Fruit fly (Drosophila melanogaster) whole organism, larva: ENCODE results near the gene CG4230.

Experiments
- noc ChIP-seq: fragments of 200-800 bp; sonication (Bioruptor generic); optimal IDR thresholded peaks from 3 replicates; lab custom pipeline; 2019; ENCODE audit warnings: missing biosample characterization, mild to moderate bottlenecking, missing genetic modification characterization, moderate library complexity

CG4230 gene

DNA sequence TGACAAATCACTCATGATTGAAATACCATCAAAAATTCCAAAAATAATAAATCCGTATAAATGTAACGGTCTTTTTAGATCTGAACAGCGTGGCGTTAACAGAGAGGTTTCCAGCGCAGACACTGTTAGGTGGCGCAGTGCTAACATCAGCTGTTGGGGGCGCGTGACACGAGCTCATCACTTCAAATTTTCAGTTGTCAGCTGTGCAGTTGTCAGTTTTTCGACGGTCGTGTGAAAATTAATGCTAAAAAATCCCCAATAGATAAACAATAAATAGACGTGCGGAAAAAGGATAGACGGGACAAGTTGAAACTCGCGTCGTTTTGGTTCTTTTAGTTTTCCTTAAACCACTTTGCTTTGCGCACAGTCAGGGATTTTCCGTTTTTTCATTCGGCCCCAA lies at the start of gene CG4230:
CG4230 (plus strand) TSS at position 6 of the 400 bp plus-strand sequence.
- TF ChIP-seq noc: peak; percentile 36

DNA sequence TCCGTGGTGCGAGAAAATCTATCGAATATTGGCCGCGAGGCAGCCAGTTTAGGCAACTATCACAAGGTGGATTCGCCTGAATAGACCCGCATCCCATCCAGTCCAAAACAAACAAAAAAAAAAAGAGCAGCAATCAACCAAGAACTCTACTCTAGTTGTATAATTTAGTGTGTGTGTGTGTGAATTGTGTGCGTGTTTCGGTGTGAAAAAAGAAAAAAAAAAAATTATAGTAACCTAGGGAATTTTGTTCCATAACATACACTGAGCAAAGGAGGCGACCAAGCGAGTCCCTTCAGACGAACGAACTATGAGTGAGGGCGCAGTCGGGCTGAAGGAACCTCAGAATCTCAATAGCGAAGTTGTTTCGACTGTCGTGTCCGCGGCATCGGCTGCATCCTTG lies 49.8 kb upstream of the CG4230 start:
- no peak for TF ChIP-seq noc

DNA sequence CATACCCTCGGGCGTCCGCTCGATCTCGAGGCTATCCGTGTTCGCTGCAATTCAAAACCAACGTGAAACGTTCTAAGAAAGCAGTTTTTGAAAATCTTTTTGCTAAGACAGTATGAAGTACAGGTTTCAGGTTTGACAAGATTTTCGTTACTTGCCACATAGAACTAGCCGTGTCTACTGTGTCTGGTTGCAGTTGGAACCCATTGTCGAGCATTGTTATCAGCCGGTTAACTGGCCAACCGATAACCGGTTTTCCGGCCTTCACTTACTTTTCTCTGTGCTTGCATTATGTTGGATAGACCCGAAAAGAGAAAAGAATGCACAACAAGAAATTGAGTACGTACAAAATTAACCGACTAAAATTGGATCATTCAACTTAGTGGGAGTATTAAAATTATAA lies 46.1 kb upstream of the CG4230 start:
- TF ChIP-seq noc: no peak

- TF ChIP-seq noc: no peak
Measured at dm6 chr2L:5050825-5051224, 45.2 kb upstream of the CG4230 start, which contains the start of gene CG9121. Gene CG9121, minus strand, starts transcription at chr2L:5051062.

dm6 chr2L:5052367-5052914 lies 43.6 kb upstream of the CG4230 start, which contains the start of gene senju:
Gene senju, plus strand, starts transcription at chr2L:5052843.
- TF ChIP-seq noc: peak; percentile 85

DNA sequence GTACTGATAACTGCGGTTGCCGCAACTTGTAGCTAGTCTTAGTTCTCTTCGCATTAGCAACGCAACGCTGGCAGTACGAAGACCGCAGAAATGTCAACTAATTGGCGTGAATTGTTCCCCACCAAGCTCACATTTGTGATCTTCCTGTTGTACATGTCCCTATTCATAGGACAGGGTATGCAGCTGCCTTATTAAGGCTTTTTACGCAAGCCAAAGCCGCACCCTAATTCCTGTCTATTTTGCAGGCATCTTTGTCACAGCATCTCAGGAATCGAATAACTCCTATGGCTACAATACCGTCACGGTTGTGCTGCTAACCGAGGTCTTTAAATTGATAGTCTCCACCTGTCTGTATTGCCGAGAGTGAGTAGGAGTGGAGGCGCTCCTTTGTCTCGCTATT lies 43.0 kb upstream of the CG4230 start, which contains the start of gene eIF3h:
eIF3h (minus strand) TSS at position 101 of the 400 bp plus-strand sequence.
- no peak for TF ChIP-seq noc

- TF ChIP-seq noc: no peak
Measured at dm6 chr2L:5054953-5055352, 41.1 kb upstream of the CG4230 start, which contains the start of the genes CG14036 and His3.3A. Gene CG14036, minus strand, starts transcription at chr2L:5055016. Gene His3.3A, plus strand, starts transcription at chr2L:5055058.

DNA sequence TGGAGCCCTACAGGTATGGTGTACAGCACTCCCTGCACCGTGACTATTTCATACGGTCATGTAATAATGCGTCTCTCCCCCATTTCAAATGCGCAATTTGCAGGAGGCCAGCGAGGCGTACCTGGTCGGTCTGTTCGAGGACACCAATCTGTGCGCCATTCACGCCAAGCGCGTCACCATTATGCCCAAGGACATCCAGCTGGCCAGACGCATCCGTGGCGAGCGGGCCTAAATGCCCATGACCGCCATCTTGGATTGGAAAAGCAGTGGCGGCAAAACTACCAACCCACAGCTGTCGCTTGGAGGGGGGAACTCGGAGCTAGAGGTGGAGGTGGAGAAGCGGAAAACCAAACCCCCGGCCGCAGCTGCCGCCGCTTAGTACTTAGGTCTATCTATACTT lies 40.5 kb upstream of the CG4230 start:
- TF ChIP-seq noc: no peak

DNA sequence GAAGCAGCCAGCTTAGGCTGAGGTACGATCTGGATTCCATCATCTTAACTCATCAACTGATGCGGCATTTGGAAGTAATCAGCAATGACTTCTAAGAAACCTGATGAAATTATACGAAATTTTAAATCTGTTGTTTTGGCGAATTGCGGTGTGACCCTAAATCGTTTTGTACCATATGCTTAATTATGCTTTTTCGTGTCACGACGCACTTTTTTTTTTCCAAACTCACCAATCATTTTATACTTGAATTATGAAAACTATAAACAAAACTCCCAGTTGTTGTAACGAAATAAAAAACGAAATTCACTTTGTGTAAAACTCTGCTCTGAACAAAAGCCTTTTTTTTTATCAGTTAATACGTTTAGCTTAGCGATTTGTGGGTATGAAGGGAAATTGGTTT lies 37.9 kb upstream of the CG4230 start, which contains the start of gene Nepl3:
Nepl3 (minus strand) TSS at position 155 of the 400 bp plus-strand sequence.
- no peak for TF ChIP-seq noc

- peak; percentile 63 for TF ChIP-seq noc
Measured at dm6 chr2L:5059645-5060254, 36.3 kb upstream of the CG4230 start, which contains the start of gene Rpn11. Gene Rpn11, minus strand, starts transcription at chr2L:5059790.

dm6 chr2L:5060515-5060914 lies 35.5 kb upstream of the CG4230 start, which contains the start of gene qtc:
Gene qtc, plus strand, starts transcription at chr2L:5060815.
- TF ChIP-seq noc: no peak

dm6 chr2L:5060952-5061478 lies 35.0 kb upstream of the CG4230 start:
- peak; percentile 90 for TF ChIP-seq noc

- no peak for TF ChIP-seq noc
Measured at dm6 chr2L:5062799-5063404, 33.1 kb upstream of the CG4230 start.

dm6 chr2L:5063936-5064335 lies 32.1 kb upstream of the CG4230 start:
- TF ChIP-seq noc: no peak

DNA sequence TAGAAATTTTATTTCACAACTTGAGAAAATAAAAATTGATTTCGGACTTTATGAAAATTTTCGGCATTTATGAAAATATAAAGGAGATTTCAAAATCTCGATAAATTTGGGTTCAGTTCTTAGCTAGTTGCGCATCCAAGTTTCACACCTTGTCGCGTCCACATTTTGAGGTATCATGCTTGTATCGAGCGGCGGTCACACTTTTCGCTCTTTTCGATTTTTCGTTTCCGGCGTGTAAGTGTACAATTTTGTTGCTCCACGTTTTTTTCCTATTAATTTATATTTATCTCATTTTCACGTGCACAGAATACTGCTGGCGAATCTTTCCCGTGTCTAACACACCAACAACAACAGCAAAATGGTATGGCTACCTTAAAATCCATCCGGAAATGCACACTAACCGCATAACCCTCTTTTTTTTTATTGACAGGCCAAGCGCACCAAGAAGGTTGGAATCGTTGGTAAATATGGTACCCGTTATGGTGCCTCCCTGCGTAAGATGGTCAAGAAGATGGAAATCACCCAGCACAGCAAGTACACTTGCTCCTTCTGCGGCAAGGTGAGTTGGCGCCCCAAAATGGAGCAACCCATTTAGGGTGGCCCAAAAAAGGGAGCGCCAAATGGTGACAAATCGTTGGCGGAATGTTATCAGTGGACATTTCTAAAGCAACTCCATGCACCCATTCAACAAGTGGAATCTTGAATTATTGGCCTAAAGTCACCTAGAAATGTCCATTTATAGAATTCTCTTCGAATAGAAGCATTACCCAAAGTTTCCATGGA lies 25.0 kb upstream of the CG4230 start, which contains the start of gene RpL37A:
RpL37A (plus strand) TSS at position 161 of the 783 bp plus-strand sequence.
- TF ChIP-seq noc: peak; percentile 20

- no peak for TF ChIP-seq noc
Measured at dm6 chr2L:5072357-5072756, 23.7 kb upstream of the CG4230 start.
